Worm (Caenorhabditis elegans): ENCODE measurements around the gene sru-18.

Gene sru-18

ce11 chrIV:12531047-12531446 is 29.0 kb downstream of the sru-18 start, which contains the start of gene F53B2.5:
F53B2.5 (minus strand) TSS chrIV:12531147.
- TF ChIP-seq let-607 (tag; optimal IDR thresholded peaks at IDR 0.05) (no peak), tbx-9 (tag; optimal IDR thresholded peaks at IDR 0.05; ENCODE audit: borderline replicate concordance) (no peak), pha-4 (tag; optimal IDR thresholded peaks at IDR 0.05) (no peak), madf-3 (GFP tag; IDR thresholded peaks at IDR 0.05) (no peak), akir-1 (GFP tag; optimal IDR thresholded peaks at IDR 0.05) (no peak), lin-40 (tag; optimal IDR thresholded peaks at IDR 0.05) (no peak), Y53F4B.3 (GFP tag; IDR thresholded peaks at IDR 0.05) (no peak), ztf-26 (tag; optimal IDR thresholded peaks at IDR 0.05) (no peak), attf-3 (GFP tag; conservative IDR thresholded peaks at IDR 0.05) (no peak), nhr-120 (GFP tag; IDR thresholded peaks at IDR 0.05) (no peak), B0035.1 (tag; optimal IDR thresholded peaks at IDR 0.05) (no peak), madf-10 (tag; optimal IDR thresholded peaks at IDR 0.05) (no peak), aptf-3 (GFP tag; IDR thresholded peaks at IDR 0.05) (no peak), F55B11.4 (tag; optimal IDR thresholded peaks at IDR 0.05; ENCODE audit: borderline replicate concordance, insufficient read depth) (no peak)

ce11 chrIV:12531464-12531863 is 29.4 kb downstream of the sru-18 start:
- no peak for TF ChIP-seq C17E4.6 (GFP tag; IDR thresholded peaks at IDR 0.05)

ce11 chrIV:12536358-12536757 is 34.3 kb downstream of the sru-18 start:
- TF ChIP-seq lsl-1 (GFP tag; optimal IDR thresholded peaks at IDR 0.05): no peak
- TF ChIP-seq pha-4 (tag; optimal IDR thresholded peaks at IDR 0.05): no peak

ce11 chrIV:12537694-12538093 is 35.6 kb downstream of the sru-18 start:
- no peak for TF ChIP-seq repo-1 (tag; optimal IDR thresholded peaks at IDR 0.05)
- TF ChIP-seq mcd-1 (GFP tag; IDR thresholded peaks at IDR 0.05): no peak
- no peak for TF ChIP-seq B0261.1 (tag; optimal IDR thresholded peaks at IDR 0.05)
- no peak for TF ChIP-seq lag-1 (GFP tag; IDR thresholded peaks at IDR 0.05)
- no peak for TF ChIP-seq Y67H2A.10 (GFP tag; conservative IDR thresholded peaks at IDR 0.05)
- no peak for TF ChIP-seq F57A8.1 (GFP tag; optimal IDR thresholded peaks at IDR 0.05)
- TF ChIP-seq dpl-1 (GFP tag; optimal IDR thresholded peaks at IDR 0.05): no peak
- no peak for TF ChIP-seq lin-54 (GFP tag; optimal IDR thresholded peaks at IDR 0.05)
- no peak for TF ChIP-seq ztf-6 (GFP tag; IDR thresholded peaks at IDR 0.05)
- TF ChIP-seq dpff-1 (tag; optimal IDR thresholded peaks at IDR 0.05): no peak
- no peak for TF ChIP-seq aptf-3 (GFP tag; IDR thresholded peaks at IDR 0.05)
- TF ChIP-seq atf-7 (tag; optimal IDR thresholded peaks at IDR 0.05): no peak
- no peak for TF ChIP-seq sdz-38 (tag; optimal IDR thresholded peaks at IDR 0.05)
- TF ChIP-seq athp-1 (tag; optimal IDR thresholded peaks at IDR 0.05): no peak
- no peak for TF ChIP-seq Y56A3A.18 (GFP tag; IDR thresholded peaks at IDR 0.05)
- no peak for TF ChIP-seq tlf-1 (GFP tag; optimal IDR thresholded peaks at IDR 0.05)
- no peak for TF ChIP-seq ekl-4 (GFP tag; IDR thresholded peaks at IDR 0.05)
- no peak for TF ChIP-seq egl-18 (GFP tag; IDR thresholded peaks at IDR 0.05)
- TF ChIP-seq ztf-26 (tag; optimal IDR thresholded peaks at IDR 0.05): no peak
- TF ChIP-seq ceh-91 (GFP tag; IDR thresholded peaks at IDR 0.05): no peak

ce11 chrIV:12540242-12540641 is 38.2 kb downstream of the sru-18 start:
- TF ChIP-seq pha-4 (tag; optimal IDR thresholded peaks at IDR 0.05) (no peak), madf-3 (GFP tag; IDR thresholded peaks at IDR 0.05) (no peak), mel-28 (tag; optimal IDR thresholded peaks at IDR 0.05; ENCODE audit: borderline replicate concordance) (no peak), lag-1 (GFP tag; IDR thresholded peaks at IDR 0.05) (no peak), nfya-2 (GFP tag; IDR thresholded peaks at IDR 0.05) (no peak), sdz-38 (tag; optimal IDR thresholded peaks at IDR 0.05) (no peak), B0261.1 (tag; optimal IDR thresholded peaks at IDR 0.05) (no peak), nhr-90 (tag; optimal IDR thresholded peaks at IDR 0.05) (no peak), hmg-20 (GFP tag; IDR thresholded peaks at IDR 0.05) (no peak), efl-1 (GFP tag; optimal IDR thresholded peaks at IDR 0.05) (no peak)
